Worm (Caenorhabditis elegans) whole organism, young adult: ENCODE results near the gene F17C11.6.

Experiments used
- B0035.1 ChIP-seq: sonication (generic microtip); optimal IDR thresholded peaks from 2 replicates; lab custom pipeline; 2016; ENCODE audit warnings: missing genetic modification characterization, mild to moderate bottlenecking, missing compliant biosample characterization, missing genotype, missing genetic modification reagents
- F49E8.2 ChIP-seq: sonication (generic microtip); optimal IDR thresholded peaks from 3 replicates; lab custom pipeline; 2017; ENCODE audit warnings: missing genetic modification characterization, mild to moderate bottlenecking, missing compliant biosample characterization, antibody characterized with exemption, moderate library complexity; ENCODE audit not compliant: insufficient read depth
- Y53F4B.3 ChIP-seq: fragments of 200-800 bp; sonication (Bioruptor generic); IDR thresholded peaks from 2 replicates; pipeline ENCODE4 v1.3.6; 2022; ENCODE audit warnings: missing genetic modification reagents, missing genetic modification characterization, missing compliant biosample characterization
- Y79H2A.3 ChIP-seq: fragments of 200-800 bp; sonication (Bioruptor generic); conservative IDR thresholded peaks from 2 replicates; pipeline ENCODE4 v1.3.6; 2022; ENCODE audit warnings: missing genetic modification reagents, missing genetic modification characterization, missing compliant biosample characterization
- ama-1 ChIP-seq, 3 experiments: fragments of 150-350 bp in 1 of 3; sonication (generic microtip) in 2 of 3; optimal IDR thresholded peaks; 2 replicates each; lab custom pipeline; 2014 to 2018; ENCODE audit warnings: missing biosample characterization in 2 of 3, missing genetic modification characterization in 2 of 3, missing genetic modification reagents in 2 of 3
- egl-44 ChIP-seq: fragments of 200-800 bp; sonication (Bioruptor generic); IDR thresholded peaks from 2 replicates; pipeline ENCODE4 v1.3.6; 2022; ENCODE audit warnings: missing genetic modification reagents, missing genetic modification characterization, missing compliant biosample characterization
- ets-4 ChIP-seq: fragments of 200-800 bp; sonication (Bioruptor generic); optimal IDR thresholded peaks from 2 replicates; lab custom pipeline; 2018; ENCODE audit warnings: mild to moderate bottlenecking, missing genetic modification characterization, missing compliant biosample characterization
- lsl-1 ChIP-seq: fragments of 200-800 bp; sonication (Bioruptor generic); optimal IDR thresholded peaks from 2 replicates; lab custom pipeline; 2018; ENCODE audit warnings: mild to moderate bottlenecking, missing genetic modification characterization, moderate library complexity, missing compliant biosample characterization
- nfya-1 ChIP-seq: sonication (generic microtip); optimal IDR thresholded peaks from 2 replicates; lab custom pipeline; 2017; ENCODE audit warnings: antibody characterized with exemption, missing compliant biosample characterization, missing genetic modification characterization, borderline replicate concordance; ENCODE audit not compliant: insufficient read depth
- nhr-90 ChIP-seq: sonication (generic microtip); optimal IDR thresholded peaks from 2 replicates; lab custom pipeline; 2016; ENCODE audit warnings: missing genotype, mild to moderate bottlenecking, missing genetic modification characterization, missing compliant biosample characterization
- sdz-38 ChIP-seq: sonication (generic microtip); optimal IDR thresholded peaks from 2 replicates; lab custom pipeline; 2016; ENCODE audit warnings: missing genotype, missing genetic modification characterization, missing compliant biosample characterization
- unc-62 ChIP-seq: fragments of 150-350 bp; optimal IDR thresholded peaks from 2 replicates; lab custom pipeline; 2014; ENCODE audit warnings: missing biosample characterization, missing genetic modification reagents, missing genetic modification characterization
- ztf-18 ChIP-seq: sonication (generic microtip); optimal IDR thresholded peaks from 2 replicates; lab custom pipeline; 2016; ENCODE audit warnings: missing genotype, mild to moderate bottlenecking, missing genetic modification characterization, missing compliant biosample characterization

ce11 chrV:10949511-10949910, 5.4 kb upstream of the F17C11.6 start, which contains the start of gene col-153:
- no peak for TF ChIP-seq F49E8.2 (tag; lab: Kevin White, UChicago)
- no peak for TF ChIP-seq Y53F4B.3 (GFP tag; lab: Robert Waterston, UW)
- no peak for TF ChIP-seq Y79H2A.3 (GFP tag; lab: Robert Waterston, UW)
- TF ChIP-seq ama-1 (optimal IDR thresholded peaks at IDR 0.05; lab: Kevin White, UChicago): no peak
- no peak for TF ChIP-seq ama-1 (GFP tag; optimal IDR thresholded peaks at IDR 0.05; lab: Kevin White, UChicago)
- no peak for TF ChIP-seq lsl-1 (GFP tag; lab: Kevin White, UChicago)
- no peak for TF ChIP-seq sdz-38 (tag; lab: Kevin White, UChicago)
- no peak for TF ChIP-seq unc-62
- no peak for TF ChIP-seq nhr-90 (tag; lab: Kevin White, UChicago)
- no peak for TF ChIP-seq B0035.1 (tag; lab: Kevin White, UChicago)
- no peak for TF ChIP-seq ztf-18 (tag; lab: Kevin White, UChicago)
- TF ChIP-seq egl-44 (GFP tag; lab: Robert Waterston, UW): no peak
- no peak for TF ChIP-seq nfya-1 (tag; lab: Kevin White, UChicago)
- TF ChIP-seq ets-4 (GFP tag; lab: Kevin White, UChicago): no peak
